Worm (Caenorhabditis elegans): Measurements from ENCODE around the gene rpl-5.

- TF ChIP-seq tab-1 (GFP tag; IDR thresholded peaks at IDR 0.05) (no peak), ref-1 (GFP tag; conservative IDR thresholded peaks at IDR 0.05) (no peak), med-1 (GFP tag; optimal IDR thresholded peaks at IDR 0.05; ENCODE audit: insufficient read depth) (no peak), ztf-29 (GFP tag; IDR thresholded peaks at IDR 0.05) (no peak), klf-2 (GFP tag; conservative IDR thresholded peaks at IDR 0.05) (no peak), cog-1 (tag; optimal IDR thresholded peaks at IDR 0.05) (no peak), flt-1 (GFP tag; IDR thresholded peaks at IDR 0.05) (no peak), ztf-23 (GFP tag; IDR thresholded peaks at IDR 0.05) (no peak), T22C8.4 (GFP tag; IDR thresholded peaks at IDR 0.05) (no peak)
Measured at ce11 chrII:8575184-8575583, 5.5 kb downstream of the rpl-5 start, which contains the start of gene puf-5.
